Fruit fly (Drosophila melanogaster) whole organism, adult: Measurements from ENCODE around the gene CG11920.
A peak's percentile ranks its signal among the peaks of the same experiment; 100 is the strongest.

Experiments
- CG11617 ChIP-seq: fragments of 200-800 bp; sonication (Bioruptor generic); optimal IDR thresholded peaks from 2 replicates; lab custom pipeline; 2017; ENCODE audit warnings: mild to moderate bottlenecking, missing biosample characterization, missing genetic modification reagents, missing genetic modification characterization
- CG12768 ChIP-seq: fragments of 200-800 bp; sonication (Bioruptor generic); optimal IDR thresholded peaks from 2 replicates; lab custom pipeline; 2017; ENCODE audit warnings: missing biosample characterization, missing genetic modification characterization, mild to moderate bottlenecking, moderate library complexity, missing genetic modification reagents
- CG14711 ChIP-seq: fragments of 200-800 bp; sonication (Bioruptor generic); optimal IDR thresholded peaks from 2 replicates; lab custom pipeline; 2018; ENCODE audit warnings: missing biosample characterization, mild to moderate bottlenecking, missing genetic modification characterization, moderate library complexity
- CG1620 ChIP-seq: fragments of 200-800 bp; sonication (Bioruptor generic); optimal IDR thresholded peaks from 2 replicates; lab custom pipeline; 2016; ENCODE audit warnings: missing biosample characterization, missing genetic modification characterization
- CG33017 ChIP-seq: fragments of 200-800 bp; sonication (Bioruptor generic); optimal IDR thresholded peaks from 2 replicates; lab custom pipeline; 2018; ENCODE audit warnings: missing biosample characterization, mild to moderate bottlenecking, missing genetic modification characterization, moderate library complexity
- CG5204 ChIP-seq: fragments of 200-800 bp; sonication (Bioruptor generic); optimal IDR thresholded peaks from 2 replicates; lab custom pipeline; 2016; ENCODE audit warnings: missing biosample characterization, missing genetic modification characterization
- CG7045 ChIP-seq: fragments of 200-800 bp; sonication (Bioruptor generic); optimal IDR thresholded peaks from 2 replicates; lab custom pipeline; 2017; ENCODE audit warnings: missing biosample characterization, mild to moderate bottlenecking, missing genetic modification characterization
- CG7101 ChIP-seq: fragments of 200-800 bp; sonication (Bioruptor generic); optimal IDR thresholded peaks from 2 replicates; lab custom pipeline; 2018; ENCODE audit warnings: missing biosample characterization, mild to moderate bottlenecking, missing genetic modification characterization, moderate library complexity
- Clk ChIP-seq: fragments of 200-800 bp; sonication (Bioruptor generic); optimal IDR thresholded peaks from 2 replicates; lab custom pipeline; 2017; ENCODE audit warnings: missing biosample characterization, missing genetic modification characterization
- Crg-1 ChIP-seq: fragments of 200-800 bp; sonication (Bioruptor generic); optimal IDR thresholded peaks from 2 replicates; lab custom pipeline; 2016; ENCODE audit warnings: missing biosample characterization, missing genetic modification characterization
- Hr96 ChIP-seq: fragments of 200-800 bp; sonication (Bioruptor generic); optimal IDR thresholded peaks from 2 replicates; lab custom pipeline; 2016; ENCODE audit warnings: missing biosample characterization, missing genetic modification characterization
- Mnt ChIP-seq: fragments of 200-800 bp; sonication (Bioruptor generic); optimal IDR thresholded peaks from 2 replicates; lab custom pipeline; 2016; ENCODE audit warnings: missing biosample characterization, mild to moderate bottlenecking, missing genetic modification characterization
- bab1 ChIP-seq: fragments of 200-800 bp; sonication (Bioruptor generic); optimal IDR thresholded peaks from 3 replicates; lab custom pipeline; 2019; ENCODE audit warnings: missing biosample characterization, mild to moderate bottlenecking, missing genetic modification characterization, moderate library complexity
- cic ChIP-seq: fragments of 200-800 bp; sonication (Bioruptor generic); optimal IDR thresholded peaks from 2 replicates; lab custom pipeline; 2017; ENCODE audit warnings: missing biosample characterization, mild to moderate bottlenecking, missing genetic modification characterization, moderate library complexity
- cnc ChIP-seq, 2 experiments: fragments of >200 bp; optimal IDR thresholded peaks; 2 replicates each; lab custom pipeline; 2017
- kay ChIP-seq: fragments of 200-800 bp; sonication (Bioruptor generic); peaks from one replicate; lab custom pipeline; 2016; ENCODE audit warnings: missing biosample characterization, missing genetic modification characterization, borderline replicate concordance
- ovo ChIP-seq: fragments of 200-800 bp; sonication (Bioruptor generic); optimal IDR thresholded peaks from 2 replicates; lab custom pipeline; 2016; ENCODE audit warnings: missing biosample characterization, missing genetic modification characterization
- pad ChIP-seq: fragments of 200-800 bp; sonication (Bioruptor generic); optimal IDR thresholded peaks from 3 replicates; lab custom pipeline; 2017; ENCODE audit warnings: missing biosample characterization, missing genetic modification characterization, mild to moderate bottlenecking, moderate library complexity, missing genetic modification reagents
- tj ChIP-seq: fragments of 200-800 bp; sonication (Bioruptor generic); optimal IDR thresholded peaks from 3 replicates; lab custom pipeline; 2017; ENCODE audit warnings: missing biosample characterization, mild to moderate bottlenecking, missing genetic modification characterization, moderate library complexity
- toe ChIP-seq: fragments of 200-800 bp; sonication (Bioruptor generic); optimal IDR thresholded peaks from 2 replicates; lab custom pipeline; 2016; ENCODE audit warnings: missing biosample characterization, missing genetic modification characterization

The CG11920 gene

dm6 chr3R:25050649-25051048 lies 24.0 kb upstream of the CG11920 start:
- TF ChIP-seq tj (GFP tag; lab: Kevin White, UChicago) (no peak), CG7101 (tag; lab: Kevin White, UChicago) (no peak), CG11617 (GFP tag; lab: Kevin White, UChicago) (no peak), Mnt (GFP tag; lab: Kevin White, UChicago) (no peak), ovo (no peak), CG12768 (no peak), Hr96 (no peak), CG33017 (no peak), CG5204 (GFP tag; lab: Kevin White, UChicago) (no peak), kay (no peak), bab1 (GFP tag; lab: Kevin White, UChicago) (no peak), Clk (GFP tag; lab: Kevin White, UChicago) (no peak), CG14711 (tag; lab: Kevin White, UChicago) (no peak), toe (GFP tag; lab: Kevin White, UChicago) (no peak), cnc (optimal IDR thresholded peaks at IDR 0.05; lab: Kevin White, UChicago) (no peak), Crg-1 (GFP tag; lab: Kevin White, UChicago) (no peak), CG1620 (GFP tag; lab: Kevin White, UChicago) (no peak)

DNA sequence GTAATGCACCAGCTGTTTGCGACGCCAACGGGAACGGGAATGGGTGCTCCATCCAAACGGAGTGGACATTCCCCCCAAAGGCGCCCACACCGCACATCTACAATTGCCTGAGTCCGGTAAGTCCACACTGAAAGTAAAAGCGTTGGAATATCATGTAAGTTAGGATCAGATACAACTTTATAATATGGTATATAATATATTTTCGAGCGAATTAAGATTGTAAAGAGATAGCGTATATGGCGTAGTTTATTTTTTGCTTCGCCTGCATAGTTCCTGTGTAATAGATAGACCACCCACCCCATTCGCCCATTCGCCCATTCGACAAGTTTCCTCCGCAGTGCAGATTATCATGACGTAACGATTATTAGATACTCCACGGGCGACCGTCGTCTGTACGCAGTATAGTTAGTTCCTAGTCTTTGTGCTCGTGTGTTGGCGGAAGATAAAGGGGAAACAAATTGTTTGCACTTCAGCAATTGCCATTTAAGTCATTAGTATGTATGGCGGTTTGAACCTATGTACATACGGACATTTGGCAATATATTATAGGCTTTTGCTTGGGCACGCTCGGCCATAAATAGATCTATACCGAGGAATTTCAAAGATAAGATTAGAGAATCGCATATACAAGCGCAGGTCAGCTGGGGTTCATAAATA lies 23.1 kb upstream of the CG11920 start:
- TF ChIP-seq CG11617 (GFP tag; lab: Kevin White, UChicago), result no peak
- no peak for TF ChIP-seq CG33017
- no peak for TF ChIP-seq CG14711 (tag; lab: Kevin White, UChicago)
- peak; percentile 43 for TF ChIP-seq Mnt (GFP tag; lab: Kevin White, UChicago)
- no peak for TF ChIP-seq toe (GFP tag; lab: Kevin White, UChicago)
- TF ChIP-seq CG5204 (GFP tag; lab: Kevin White, UChicago), result no peak
- TF ChIP-seq Hr96, result no peak
- TF ChIP-seq ovo, result no peak
- no peak for TF ChIP-seq CG1620 (GFP tag; lab: Kevin White, UChicago)
- TF ChIP-seq Crg-1 (GFP tag; lab: Kevin White, UChicago), result no peak
- no peak for TF ChIP-seq Clk (GFP tag; lab: Kevin White, UChicago)
- peak; percentile 92 for TF ChIP-seq kay
- TF ChIP-seq cnc (optimal IDR thresholded peaks at IDR 0.05; lab: Kevin White, UChicago), result no peak
- peak; percentile 78 for TF ChIP-seq cic (GFP tag; lab: Kevin White, UChicago)
- TF ChIP-seq CG7101 (tag; lab: Kevin White, UChicago), result no peak
- no peak for TF ChIP-seq bab1 (GFP tag; lab: Kevin White, UChicago)
- no peak for TF ChIP-seq pad (GFP tag; lab: Kevin White, UChicago)
- peak; percentile 9 for TF ChIP-seq tj (GFP tag; lab: Kevin White, UChicago)

DNA sequence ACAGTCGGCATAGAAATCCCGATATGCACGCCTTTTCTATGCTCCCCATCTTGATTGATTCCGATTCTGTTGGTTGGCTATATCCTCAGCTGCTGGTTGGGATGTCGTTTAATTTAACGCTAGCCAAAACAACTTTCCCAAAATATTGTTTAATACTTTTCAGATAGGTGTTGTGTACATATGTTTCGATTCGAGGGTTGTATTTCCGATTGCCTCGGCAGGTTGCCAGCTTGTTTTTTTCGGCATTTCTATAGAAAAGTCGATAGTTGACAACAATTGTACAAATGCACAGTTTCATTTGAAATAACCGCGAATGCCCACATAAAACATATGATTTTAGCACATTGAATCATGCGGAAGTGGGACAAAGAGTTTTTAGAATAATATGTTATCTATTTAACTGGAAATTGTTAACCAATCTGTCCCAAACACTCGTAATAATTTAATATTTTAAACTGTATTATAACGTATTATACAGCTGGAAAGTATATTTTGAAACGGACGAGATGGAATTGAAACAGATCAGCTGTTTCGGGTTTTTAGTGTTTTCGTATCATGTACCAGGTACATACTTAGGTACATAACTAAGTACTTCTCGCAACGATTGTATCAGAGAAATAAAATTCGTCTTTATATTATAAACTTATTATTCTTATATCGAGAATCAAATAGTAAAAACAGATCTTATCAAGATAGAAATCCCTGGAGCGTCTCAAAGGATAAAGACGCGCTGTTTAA lies 20.1 kb upstream of the CG11920 start, which contains the start of gene CG31109:
CG31109 (minus strand) TSS at position 203 of the 738 bp plus-strand sequence.
- peak; percentile 23 for TF ChIP-seq CG11617 (GFP tag; lab: Kevin White, UChicago)
- TF ChIP-seq CG33017, result no peak
- TF ChIP-seq CG7045 (GFP tag; lab: Kevin White, UChicago), result no peak
- TF ChIP-seq bab1 (GFP tag; lab: Kevin White, UChicago), result peak; percentile 64
- TF ChIP-seq cnc (optimal IDR thresholded peaks at IDR 0.05; lab: Kevin White, UChicago), result no peak
- no peak for TF ChIP-seq Hr96
- TF ChIP-seq tj (GFP tag; lab: Kevin White, UChicago), result peak; percentile 1
- peak; percentile 88 for TF ChIP-seq kay
- peak; percentile 42 for TF ChIP-seq Mnt (GFP tag; lab: Kevin White, UChicago)
- peak; percentile 32 for TF ChIP-seq pad (GFP tag; lab: Kevin White, UChicago)
- TF ChIP-seq ovo, result no peak
- TF ChIP-seq CG5204 (GFP tag; lab: Kevin White, UChicago), result no peak
- TF ChIP-seq CG1620 (GFP tag; lab: Kevin White, UChicago), result peak; percentile 1
- peak; percentile 7 for TF ChIP-seq Clk (GFP tag; lab: Kevin White, UChicago)
- peak; percentile 38 for TF ChIP-seq Crg-1 (GFP tag; lab: Kevin White, UChicago)
- TF ChIP-seq toe (GFP tag; lab: Kevin White, UChicago), result peak; percentile 52
- TF ChIP-seq CG12768, result no peak
- TF ChIP-seq CG14711 (tag; lab: Kevin White, UChicago), result peak; percentile 43
- TF ChIP-seq CG7101 (tag; lab: Kevin White, UChicago), result peak; percentile 15

- TF ChIP-seq Clk (GFP tag; lab: Kevin White, UChicago), result no peak
- TF ChIP-seq CG7101 (tag; lab: Kevin White, UChicago), result peak; percentile 12
- no peak for TF ChIP-seq CG7045 (GFP tag; lab: Kevin White, UChicago)
- TF ChIP-seq tj (GFP tag; lab: Kevin White, UChicago), result no peak
- no peak for TF ChIP-seq cic (GFP tag; lab: Kevin White, UChicago)
- no peak for TF ChIP-seq CG5204 (GFP tag; lab: Kevin White, UChicago)
- TF ChIP-seq pad (GFP tag; lab: Kevin White, UChicago), result no peak
- peak; percentile 32 for TF ChIP-seq CG33017
- no peak for TF ChIP-seq Hr96
- peak; percentile 89 for TF ChIP-seq kay
- TF ChIP-seq Mnt (GFP tag; lab: Kevin White, UChicago), result peak; percentile 6
- TF ChIP-seq CG12768, result no peak
- no peak for TF ChIP-seq Crg-1 (GFP tag; lab: Kevin White, UChicago)
- TF ChIP-seq toe (GFP tag; lab: Kevin White, UChicago), result no peak
- no peak for TF ChIP-seq ovo
- no peak for TF ChIP-seq bab1 (GFP tag; lab: Kevin White, UChicago)
- TF ChIP-seq CG1620 (GFP tag; lab: Kevin White, UChicago), result no peak
- no peak for TF ChIP-seq cnc (optimal IDR thresholded peaks at IDR 0.05; lab: Kevin White, UChicago)
- TF ChIP-seq CG11617 (GFP tag; lab: Kevin White, UChicago), result peak; percentile 35
- TF ChIP-seq CG14711 (tag; lab: Kevin White, UChicago), result peak; percentile 9
These were observed 18.7 kb upstream of the CG11920 start, which contains the start of the genes CG31111 and stac for dm6 chr3R:25056016-25056415. Gene CG31111, minus strand, starts transcription at chr3R:25056177. Gene stac, plus strand, starts transcription at chr3R:25056286.
